Fruit fly (Drosophila melanogaster): ENCODE data around the gene CG1468.

CG1468 gene

DNA sequence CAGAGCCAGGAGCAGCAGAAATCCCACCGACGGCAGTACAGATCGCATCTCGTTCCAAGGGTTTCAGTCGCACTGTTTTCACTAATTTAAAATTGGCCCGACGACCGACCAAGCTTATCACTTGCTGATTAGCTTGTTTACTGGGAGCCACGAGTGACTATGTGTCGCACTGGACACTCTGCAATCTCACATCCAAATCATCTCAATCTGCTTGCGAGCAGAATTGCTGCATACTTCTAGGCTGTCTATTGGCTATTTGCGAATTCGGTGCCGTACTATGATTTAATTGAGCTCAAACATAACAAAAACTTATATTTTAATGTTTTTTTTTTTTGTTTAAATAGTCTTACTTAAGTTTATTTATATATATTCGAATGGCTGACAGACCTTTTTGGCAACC is 4.3 kb upstream of the CG1468 start, which contains the start of gene CG32695:
TSS of gene CG32695 (minus strand) at position 141 of the 400 bp plus-strand sequence.
- no peak for TF ChIP-seq CG13204 (GFP tag; optimal IDR thresholded peaks at IDR 0.05)
- TF ChIP-seq Ets98B (GFP tag; IDR thresholded peaks at IDR 0.05), result no peak
- no peak for TF ChIP-seq gl (tag; optimal IDR thresholded peaks at IDR 0.05)
- no peak for TF ChIP-seq rn (GFP tag; IDR thresholded peaks at IDR 0.05)
- TF ChIP-seq CG12605 (GFP tag; IDR thresholded peaks at IDR 0.05), result no peak
- TF ChIP-seq Pif1A (GFP tag; optimal IDR thresholded peaks at IDR 0.05), result no peak
- TF ChIP-seq CG14655 (GFP tag; optimal IDR thresholded peaks at IDR 0.05), result no peak
- no peak for TF ChIP-seq CG32121 (GFP tag; IDR thresholded peaks at IDR 0.05)
- TF ChIP-seq CG8301 (tag; optimal IDR thresholded peaks at IDR 0.05), result no peak
- TF ChIP-seq CG17806 (tag; optimal IDR thresholded peaks at IDR 0.05), result no peak
- no peak for TF ChIP-seq Pif1B (GFP tag; optimal IDR thresholded peaks at IDR 0.05)
- no peak for TF ChIP-seq D1 (tag; optimal IDR thresholded peaks at IDR 0.05)

DNA sequence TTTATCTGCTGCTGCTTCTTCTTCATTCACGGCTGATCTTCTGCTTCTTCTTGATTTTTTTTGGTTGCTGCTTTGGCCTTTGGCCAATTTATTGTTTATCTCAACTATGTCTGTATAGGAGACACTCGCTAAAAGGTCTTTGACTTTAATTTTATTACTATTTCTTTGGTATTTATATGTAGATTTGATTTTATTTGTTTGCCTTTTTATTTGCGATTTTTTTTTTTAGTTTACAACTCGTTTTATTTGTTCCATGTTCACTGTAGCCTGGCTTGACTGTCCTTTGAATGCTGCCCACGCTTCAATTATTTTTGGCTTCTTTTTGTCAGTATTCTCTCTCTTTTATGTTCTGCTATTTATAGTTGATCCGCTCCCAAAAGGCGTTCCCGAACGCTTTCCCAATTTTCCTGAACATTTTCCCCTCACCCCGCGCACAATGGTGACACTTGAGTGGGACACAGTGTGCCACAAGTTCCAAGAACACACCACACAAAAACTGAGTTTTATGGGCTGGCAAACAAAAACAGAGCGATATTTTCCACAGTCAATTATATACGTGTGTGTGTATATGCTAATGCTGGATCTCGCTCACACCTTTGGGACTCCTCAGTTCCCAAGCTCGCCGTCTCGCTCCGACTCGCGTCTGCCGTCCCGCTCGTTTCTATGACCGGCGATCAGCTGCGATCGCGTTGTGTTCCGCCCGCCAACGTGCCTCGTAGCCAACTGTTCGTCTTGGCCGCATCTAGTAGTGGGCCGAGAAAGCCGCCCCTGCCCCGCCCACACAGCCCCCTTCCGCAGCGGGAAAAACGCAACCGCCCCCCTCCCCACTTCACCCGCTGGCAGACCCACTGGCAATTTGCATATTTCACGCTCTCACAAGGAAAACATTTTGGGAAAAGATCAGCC is 2.0 kb upstream of the CG1468 start, which contains the start of gene CG15247:
TSS of gene CG15247 (minus strand) at position 725 of the 906 bp plus-strand sequence.
- TF ChIP-seq gl (tag; optimal IDR thresholded peaks at IDR 0.05) (no peak), CG10348 (GFP tag; IDR thresholded peaks at IDR 0.05) (0 out of 2 replicates have a peak, but pooled peaks have one; percentile 19), rn (GFP tag; IDR thresholded peaks at IDR 0.05) (peak; percentile 39; the same call in 1 of the 2 replicates), CG15710 (tag; optimal IDR thresholded peaks at IDR 0.05) (no peak), Pif1A (GFP tag; optimal IDR thresholded peaks at IDR 0.05) (peak; percentile 1), CG14655 (GFP tag; optimal IDR thresholded peaks at IDR 0.05) (peak; percentile 12), CG4496 (GFP tag; IDR thresholded peaks at IDR 0.05) (peak; percentile 73), fd96Ca (GFP tag; IDR thresholded peaks at IDR 0.05) (no peak), CG32121 (GFP tag; IDR thresholded peaks at IDR 0.05) (peak; percentile 76; the same call in 1 of the 2 replicates), CG8301 (tag; optimal IDR thresholded peaks at IDR 0.05) (peak; percentile 18), Pif1B (GFP tag; optimal IDR thresholded peaks at IDR 0.05) (no peak), CG13204 (GFP tag; optimal IDR thresholded peaks at IDR 0.05) (no peak), Snoo (tag; optimal IDR thresholded peaks at IDR 0.05) (no peak), CG8159 (tag; optimal IDR thresholded peaks at IDR 0.05) (no peak), Ets98B (GFP tag; IDR thresholded peaks at IDR 0.05) (peak; percentile 81), CG12605 (GFP tag; IDR thresholded peaks at IDR 0.05) (peak; percentile 25; the same call in 1 of the 2 replicates), CG17806 (tag; optimal IDR thresholded peaks at IDR 0.05) (no peak)

DNA sequence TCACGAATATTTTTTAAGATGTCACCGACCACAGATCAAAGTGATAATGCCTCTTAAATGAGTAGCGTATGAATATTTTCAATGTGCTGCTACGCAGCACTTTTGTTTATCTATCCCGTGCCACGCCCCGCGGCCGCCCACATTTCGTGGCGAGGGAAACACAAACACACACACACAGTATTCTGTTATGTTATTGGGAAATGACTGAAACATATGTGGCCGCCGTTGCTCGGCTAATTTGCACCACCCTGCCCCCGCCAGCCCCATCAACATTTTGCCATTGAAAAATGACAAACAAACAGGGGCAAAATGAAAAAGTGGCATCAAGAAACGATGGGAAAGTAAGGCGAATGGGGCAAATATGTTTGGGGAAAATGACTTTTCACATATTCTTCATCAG is 982 bp upstream of the CG1468 start:
- TF ChIP-seq CG8301 (tag; optimal IDR thresholded peaks at IDR 0.05), result no peak
- TF ChIP-seq rn (GFP tag; IDR thresholded peaks at IDR 0.05), result no peak
- no peak for TF ChIP-seq CG8159 (tag; optimal IDR thresholded peaks at IDR 0.05)
- TF ChIP-seq CG12605 (GFP tag; IDR thresholded peaks at IDR 0.05), result no peak
- TF ChIP-seq CG14655 (GFP tag; optimal IDR thresholded peaks at IDR 0.05), result no peak
- TF ChIP-seq Snoo (tag; optimal IDR thresholded peaks at IDR 0.05), result no peak

DNA sequence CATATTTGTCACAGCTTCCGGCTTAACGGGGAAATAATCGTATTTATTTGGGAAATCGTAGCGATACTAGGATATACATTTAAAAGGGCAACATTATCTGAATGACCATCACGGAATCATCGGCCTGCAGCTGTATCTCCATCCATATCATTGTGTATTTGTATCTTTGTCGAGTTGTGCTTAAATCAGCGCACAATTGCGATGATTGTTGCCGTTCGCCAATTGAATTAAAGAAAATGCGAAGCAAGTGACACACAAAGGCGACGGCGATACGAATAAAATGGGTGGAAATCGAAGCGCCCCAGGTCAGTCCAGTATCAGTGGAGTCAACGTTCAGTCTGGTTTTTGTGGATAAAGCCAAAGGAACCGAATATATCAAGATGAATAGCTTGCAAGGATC is 1.3 kb downstream of the CG1468 start, which contains the start of gene CG9686:
TSS of gene CG9686 (plus strand) at position 301 of the 400 bp plus-strand sequence.
- TF ChIP-seq CG13204 (GFP tag; optimal IDR thresholded peaks at IDR 0.05), result no peak
- no peak for TF ChIP-seq CG4496 (GFP tag; IDR thresholded peaks at IDR 0.05)
- TF ChIP-seq CG12605 (GFP tag; IDR thresholded peaks at IDR 0.05), result no peak
- TF ChIP-seq CG17806 (tag; optimal IDR thresholded peaks at IDR 0.05), result no peak
- TF ChIP-seq CG8301 (tag; optimal IDR thresholded peaks at IDR 0.05), result no peak

DNA sequence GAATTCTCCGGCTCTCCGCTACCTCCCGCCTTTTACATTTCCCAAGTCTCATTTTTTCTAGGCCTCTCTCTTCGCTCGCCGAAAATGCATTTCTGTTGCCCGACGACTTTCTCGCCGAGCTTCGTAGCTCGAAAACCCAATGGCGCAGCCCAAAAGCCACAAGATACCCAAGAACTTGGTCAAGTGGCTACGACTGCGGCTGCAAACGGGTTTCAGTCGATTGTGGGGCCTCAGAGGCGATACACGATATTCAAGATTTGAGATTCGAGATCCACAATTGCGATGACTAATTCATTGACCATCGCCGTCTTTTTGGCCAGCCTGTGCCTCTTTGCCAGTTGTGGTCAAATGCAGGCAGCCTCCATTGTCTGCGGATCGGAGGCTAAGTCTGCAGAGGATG is 3.5 kb downstream of the CG1468 start, which contains the start of gene CG9689:
TSS of gene CG9689 (plus strand) at position 208 of the 400 bp plus-strand sequence.
- TF ChIP-seq EcR (GFP tag; optimal IDR thresholded peaks at IDR 0.05) (peak; percentile 40), CG13204 (GFP tag; optimal IDR thresholded peaks at IDR 0.05) (peak; percentile 14), Pif1B (GFP tag; optimal IDR thresholded peaks at IDR 0.05) (no peak)

DNA sequence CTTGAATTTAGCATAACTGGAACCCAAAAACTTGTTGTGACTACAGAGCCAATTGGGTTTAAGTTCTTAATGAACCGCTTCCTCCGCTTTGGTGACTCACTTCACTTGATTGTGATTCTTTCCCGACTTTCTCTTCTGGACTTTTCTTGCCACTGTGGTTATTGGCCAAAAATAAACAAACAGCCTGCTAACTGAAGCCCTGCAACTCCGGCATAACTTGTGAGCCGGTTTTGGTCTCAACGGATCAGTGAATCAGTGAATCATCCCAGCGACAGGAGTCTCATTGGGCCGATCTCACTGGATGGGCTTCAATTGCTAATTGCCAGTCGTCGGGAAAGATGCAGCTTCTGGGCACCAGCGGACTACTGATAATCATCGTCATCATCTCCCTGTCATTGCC is 4.7 kb downstream of the CG1468 start:
- TF ChIP-seq CG8159 (tag; optimal IDR thresholded peaks at IDR 0.05), result no peak
- TF ChIP-seq Pif1B (GFP tag; optimal IDR thresholded peaks at IDR 0.05), result no peak
- no peak for TF ChIP-seq EcR (GFP tag; optimal IDR thresholded peaks at IDR 0.05)
- TF ChIP-seq CG4496 (GFP tag; IDR thresholded peaks at IDR 0.05), result no peak
- no peak for TF ChIP-seq fd96Ca (GFP tag; IDR thresholded peaks at IDR 0.05)
- TF ChIP-seq CG14655 (GFP tag; optimal IDR thresholded peaks at IDR 0.05), result no peak
- TF ChIP-seq CG15710 (tag; optimal IDR thresholded peaks at IDR 0.05), result no peak
- no peak for TF ChIP-seq CG8301 (tag; optimal IDR thresholded peaks at IDR 0.05)
- TF ChIP-seq CG9948 (tag; optimal IDR thresholded peaks at IDR 0.05), result no peak
- TF ChIP-seq rn (GFP tag; IDR thresholded peaks at IDR 0.05), result no peak
- no peak for TF ChIP-seq CG12605 (GFP tag; IDR thresholded peaks at IDR 0.05)
- no peak for TF ChIP-seq CG13204 (GFP tag; optimal IDR thresholded peaks at IDR 0.05)
- TF ChIP-seq CG17806 (tag; optimal IDR thresholded peaks at IDR 0.05), result no peak
- no peak for TF ChIP-seq D1 (tag; optimal IDR thresholded peaks at IDR 0.05)
- TF ChIP-seq CG32121 (GFP tag; IDR thresholded peaks at IDR 0.05), result no peak
- TF ChIP-seq CG34367 (tag; optimal IDR thresholded peaks at IDR 0.05), result no peak
- TF ChIP-seq Ets98B (GFP tag; IDR thresholded peaks at IDR 0.05), result no peak
- TF ChIP-seq Pif1A (GFP tag; optimal IDR thresholded peaks at IDR 0.05), result no peak

Data from whole organism, pupa.